Worm (Caenorhabditis elegans): ENCODE results near the gene Y49E10.18.

ce11 chrIII:12453785-12454184, 7.9 kb upstream of the Y49E10.18 start:
- TF ChIP-seq mdl-1 (tag; optimal IDR thresholded peaks at IDR 0.05) (no peak), ama-1 (optimal IDR thresholded peaks at IDR 0.05) (no peak), lin-39 (tag; optimal IDR thresholded peaks at IDR 0.05) (no peak), skn-1 (tag; optimal IDR thresholded peaks at IDR 0.05) (no peak), nhr-11 (tag; optimal IDR thresholded peaks at IDR 0.05) (no peak), egl-27 (tag; optimal IDR thresholded peaks at IDR 0.05) (no peak), ceh-82 (tag; optimal IDR thresholded peaks at IDR 0.05) (no peak), pha-4 (GFP tag; IDR thresholded peaks at IDR 0.05) (no peak), pha-4 (tag; optimal IDR thresholded peaks at IDR 0.05) (no peak)

Data from whole organism, L4 larva.